Worm (Caenorhabditis elegans) whole organism, L2 larva: Measurements from ENCODE around the gene F48F5.6.
A peak's percentile ranks its signal among the peaks of the same experiment; 100 is the strongest.

Experiments used
- C34F6.9 ChIP-seq: fragments of 150-350 bp; optimal IDR thresholded peaks from 2 replicates; lab custom pipeline; 2014; ENCODE audit warnings: missing biosample characterization, missing genetic modification characterization
- aly-2 ChIP-seq: fragments of 150-350 bp; optimal IDR thresholded peaks from 2 replicates; lab custom pipeline; 2014; ENCODE audit warnings: missing biosample characterization, missing genetic modification characterization
- ama-1 ChIP-seq: fragments of 150-350 bp; optimal IDR thresholded peaks from 2 replicates; lab custom pipeline; 2018; ENCODE audit warnings: inconsistent platforms
- blmp-1 ChIP-seq: sonication (generic microtip); optimal IDR thresholded peaks from 2 replicates; lab custom pipeline; 2017; ENCODE audit warnings: missing genetic modification characterization, mild to moderate bottlenecking, missing compliant biosample characterization, antibody characterized with exemption, moderate library complexity; ENCODE audit not compliant: insufficient read depth
- crh-2 ChIP-seq: sonication (generic microtip); optimal IDR thresholded peaks from 2 replicates; lab custom pipeline; 2017; ENCODE audit warnings: missing biosample characterization, missing genetic modification characterization
- elt-3 ChIP-seq: sonication (generic microtip); optimal IDR thresholded peaks from 2 replicates; lab custom pipeline; 2017; ENCODE audit warnings: missing biosample characterization, missing genetic modification characterization
- fos-1 ChIP-seq: fragments of 150-350 bp; optimal IDR thresholded peaks from 2 replicates; lab custom pipeline; 2014; ENCODE audit warnings: missing biosample characterization, missing genetic modification characterization
- gmeb-1 ChIP-seq: fragments of 150-350 bp; optimal IDR thresholded peaks from 2 replicates; lab custom pipeline; 2014; ENCODE audit warnings: missing biosample characterization, missing genetic modification characterization
- lin-13 ChIP-seq: fragments of 150-350 bp; optimal IDR thresholded peaks from 2 replicates; lab custom pipeline; 2014; ENCODE audit warnings: missing biosample characterization, missing genetic modification reagents, missing genetic modification characterization
- lin-39 ChIP-seq: fragments of 150-350 bp; optimal IDR thresholded peaks from 2 replicates; lab custom pipeline; 2014; ENCODE audit warnings: missing biosample characterization, missing genetic modification reagents, missing genetic modification characterization
- lsy-2 ChIP-seq, 2 experiments: fragments of 150-350 bp in 1 of 2; sonication (generic microtip) in 1 of 2; optimal IDR thresholded peaks; 2 replicates each; lab custom pipeline; 2014 to 2017; ENCODE audit warnings: missing biosample characterization in 2 of 2, missing genetic modification characterization in 2 of 2
- nhr-10 ChIP-seq: sonication (generic microtip); optimal IDR thresholded peaks from 2 replicates; lab custom pipeline; 2017; ENCODE audit warnings: missing biosample characterization, missing genetic modification characterization
- nhr-21 ChIP-seq: fragments of 150-350 bp; optimal IDR thresholded peaks from 2 replicates; lab custom pipeline; 2014; ENCODE audit warnings: missing biosample characterization, missing genetic modification characterization
- nhr-23 ChIP-seq: fragments of 150-350 bp; optimal IDR thresholded peaks from 2 replicates; lab custom pipeline; 2014; ENCODE audit warnings: missing biosample characterization, missing genetic modification reagents, missing genetic modification characterization
- nhr-237 ChIP-seq: fragments of 150-350 bp; optimal IDR thresholded peaks from 2 replicates; lab custom pipeline; 2014; ENCODE audit warnings: missing biosample characterization, missing genetic modification characterization
- nhr-25 ChIP-seq: fragments of 150-350 bp; sonication (generic microtip); optimal IDR thresholded peaks from 3 replicates; lab custom pipeline; 2014; ENCODE audit warnings: missing biosample characterization, missing genetic modification characterization
- nhr-6 ChIP-seq: fragments of 150-350 bp; optimal IDR thresholded peaks from 2 replicates; lab custom pipeline; 2014; ENCODE audit warnings: missing biosample characterization, missing genetic modification characterization
- peb-1 ChIP-seq: fragments of 150-350 bp; optimal IDR thresholded peaks from 2 replicates; lab custom pipeline; 2014; ENCODE audit warnings: missing biosample characterization, missing genetic modification characterization
- skn-1 ChIP-seq: sonication (generic microtip); optimal IDR thresholded peaks from 2 replicates; lab custom pipeline; 2017; ENCODE audit warnings: missing biosample characterization, missing genetic modification characterization
- sma-3 ChIP-seq: sonication (generic microtip); optimal IDR thresholded peaks from 2 replicates; lab custom pipeline; 2016; ENCODE audit warnings: missing genetic modification reagents, missing genetic modification characterization, missing compliant biosample characterization
- unc-55 ChIP-seq: fragments of 150-350 bp; sonication (generic microtip); optimal IDR thresholded peaks from 3 replicates; lab custom pipeline; 2014; ENCODE audit warnings: missing biosample characterization, missing genetic modification reagents, missing genetic modification characterization
- unc-62 ChIP-seq: fragments of 150-350 bp; optimal IDR thresholded peaks from 2 replicates; lab custom pipeline; 2014; ENCODE audit warnings: missing biosample characterization, missing genetic modification reagents, missing genetic modification characterization
- zag-1 ChIP-seq: fragments of 150-350 bp; optimal IDR thresholded peaks from 2 replicates; lab custom pipeline; 2014; ENCODE audit warnings: missing biosample characterization, missing genetic modification characterization
- ztf-1 ChIP-seq: fragments of 200-800 bp; sonication (Bioruptor generic); conservative IDR thresholded peaks from 2 replicates; pipeline ENCODE4 v1.3.6; 2022; ENCODE audit warnings: missing genetic modification characterization, missing compliant biosample characterization

F48F5.6 gene

DNA sequence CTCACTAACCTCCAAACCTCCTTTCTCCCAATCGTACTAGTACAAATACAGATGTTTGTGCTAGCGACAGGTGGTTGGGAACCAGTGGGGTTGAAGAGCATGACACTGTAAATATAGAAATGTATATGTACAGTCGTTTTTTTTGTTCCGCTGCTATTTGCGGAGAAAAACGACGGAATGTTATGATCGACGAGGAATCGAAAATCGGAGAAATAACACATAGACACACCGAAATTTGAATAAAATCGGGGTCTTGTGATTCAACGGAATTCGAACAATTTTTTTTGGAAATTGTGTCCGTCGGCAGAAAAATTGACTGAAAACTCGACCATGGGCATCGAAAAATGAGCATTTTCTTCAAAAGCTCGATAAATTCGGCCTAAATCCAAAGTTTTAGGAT lies 41.3 kb downstream of the F48F5.6 start, which contains the start of gene F53H2.3:
Gene F53H2.3, minus strand, starts transcription at position 101 of the 400 bp plus-strand sequence.
- TF ChIP-seq skn-1 (tag; lab: Kevin White, UChicago): no peak
- TF ChIP-seq unc-55 (GFP tag; lab: Kevin White, UChicago): no peak
- TF ChIP-seq crh-2 (tag; lab: Kevin White, UChicago): no peak
- no peak for TF ChIP-seq sma-3

DNA sequence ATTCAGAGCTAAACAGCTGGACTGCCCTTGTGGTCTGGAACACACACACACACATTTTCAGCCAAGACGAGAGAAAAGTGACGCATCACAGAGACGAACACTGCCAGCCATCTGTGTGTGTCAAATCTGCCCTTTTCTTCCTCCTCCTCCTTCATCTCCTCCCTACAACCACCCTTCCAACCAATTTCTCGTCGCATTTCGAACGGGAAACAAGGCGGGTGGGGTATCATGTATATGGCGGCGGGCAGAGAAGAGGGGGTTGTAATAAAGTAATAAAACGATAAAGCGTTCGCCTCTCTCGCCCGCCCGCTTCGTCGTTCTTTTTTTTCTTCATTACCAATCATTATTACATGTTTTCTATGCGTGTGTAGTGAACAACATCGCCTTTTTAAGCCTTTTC lies 42.7 kb downstream of the F48F5.6 start:
- TF ChIP-seq lin-13: no peak
- TF ChIP-seq zag-1 (tag; lab: Kevin White, UChicago): no peak
- no peak for TF ChIP-seq unc-62 (GFP tag; lab: Kevin White, UChicago)
- no peak for TF ChIP-seq aly-2 (tag; lab: Kevin White, UChicago)
- no peak for TF ChIP-seq nhr-23 (tag; lab: Kevin White, UChicago)

DNA sequence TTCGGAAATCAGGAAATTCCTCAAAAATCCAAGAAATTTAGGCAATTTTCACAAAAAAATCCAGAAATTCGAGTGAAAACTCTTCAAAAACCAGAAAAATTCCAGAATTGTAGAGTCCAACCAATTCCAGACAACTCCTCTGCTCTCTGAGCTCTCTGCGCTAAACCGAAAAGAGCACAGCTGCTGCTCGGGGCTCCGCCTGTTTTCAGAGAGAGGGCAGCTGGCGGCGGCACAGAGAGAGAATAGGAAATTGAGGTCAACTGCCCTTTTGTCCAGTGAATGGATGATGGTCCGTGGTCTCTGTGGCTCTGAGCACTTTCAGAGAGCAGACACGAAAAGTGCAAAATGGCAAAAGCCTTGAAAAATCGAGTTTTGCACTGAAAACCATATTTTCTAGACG lies 44.0 kb downstream of the F48F5.6 start:
- TF ChIP-seq blmp-1 (tag; lab: Kevin White, UChicago): no peak
- no peak for TF ChIP-seq crh-2 (tag; lab: Kevin White, UChicago)
- TF ChIP-seq gmeb-1 (tag; lab: Kevin White, UChicago): no peak
- no peak for TF ChIP-seq nhr-237 (tag; lab: Kevin White, UChicago)
- no peak for TF ChIP-seq fos-1 (tag; lab: Kevin White, UChicago)

DNA sequence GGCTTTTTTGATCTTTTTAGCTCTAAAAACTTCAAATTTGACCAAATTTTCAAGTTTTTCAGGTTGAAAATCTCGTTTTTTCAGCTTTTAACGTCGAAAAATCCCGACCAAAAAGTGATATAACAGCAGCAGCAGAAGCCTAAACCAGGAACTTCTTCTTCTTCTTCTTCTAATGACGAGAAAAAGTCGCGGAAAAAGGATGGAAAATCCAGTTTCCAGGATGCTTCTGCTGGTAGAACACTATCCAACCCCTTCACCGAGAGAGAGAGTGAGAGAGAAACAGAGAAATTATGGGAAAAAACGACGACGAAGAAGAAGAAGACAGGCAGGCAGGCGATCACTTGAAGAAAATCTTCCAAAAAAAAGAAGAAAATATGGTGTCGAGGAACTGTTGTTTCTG lies 46.2 kb downstream of the F48F5.6 start:
- TF ChIP-seq lin-39 (tag; lab: Kevin White, UChicago): no peak
- TF ChIP-seq aly-2 (tag; lab: Kevin White, UChicago): no peak
- no peak for TF ChIP-seq nhr-25 (tag; lab: Kevin White, UChicago)
- no peak for TF ChIP-seq ztf-1 (GFP tag; lab: Robert Waterston, UW)
- no peak for TF ChIP-seq sma-3
- no peak for TF ChIP-seq blmp-1 (tag; lab: Kevin White, UChicago)
- TF ChIP-seq, all 48 proteins: peak for 0

DNA sequence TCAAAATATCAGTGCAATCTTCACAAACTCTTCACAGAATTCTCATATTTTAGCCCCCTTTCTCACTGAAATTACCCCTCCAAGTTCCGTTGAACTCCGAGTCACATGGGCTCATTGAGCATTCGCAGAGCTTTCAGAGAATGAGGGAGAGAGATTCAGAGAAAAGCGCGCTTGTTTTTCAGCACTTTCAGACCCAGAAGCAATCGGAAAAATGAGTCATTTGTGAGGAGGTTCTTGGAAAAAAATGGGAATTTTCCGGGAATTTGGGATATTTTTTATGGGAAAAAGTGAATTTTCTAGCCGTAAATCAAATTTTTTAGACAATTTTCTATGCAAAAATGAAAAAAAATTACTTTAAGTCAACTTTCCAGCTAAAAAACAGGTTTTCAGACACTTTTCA lies 50.1 kb downstream of the F48F5.6 start:
- peak; percentile 30 for TF ChIP-seq nhr-21
- peak; percentile 7 for TF ChIP-seq C34F6.9 (tag; lab: Kevin White, UChicago)
- peak in 1 of 2 experiments; percentile 39 for TF ChIP-seq lsy-2 (tag; optimal IDR thresholded peaks at IDR 0.05; lab: Kevin White, UChicago)
- no peak for TF ChIP-seq nhr-10 (tag; lab: Kevin White, UChicago)
- TF ChIP-seq, all 48 proteins: peak for 3

DNA sequence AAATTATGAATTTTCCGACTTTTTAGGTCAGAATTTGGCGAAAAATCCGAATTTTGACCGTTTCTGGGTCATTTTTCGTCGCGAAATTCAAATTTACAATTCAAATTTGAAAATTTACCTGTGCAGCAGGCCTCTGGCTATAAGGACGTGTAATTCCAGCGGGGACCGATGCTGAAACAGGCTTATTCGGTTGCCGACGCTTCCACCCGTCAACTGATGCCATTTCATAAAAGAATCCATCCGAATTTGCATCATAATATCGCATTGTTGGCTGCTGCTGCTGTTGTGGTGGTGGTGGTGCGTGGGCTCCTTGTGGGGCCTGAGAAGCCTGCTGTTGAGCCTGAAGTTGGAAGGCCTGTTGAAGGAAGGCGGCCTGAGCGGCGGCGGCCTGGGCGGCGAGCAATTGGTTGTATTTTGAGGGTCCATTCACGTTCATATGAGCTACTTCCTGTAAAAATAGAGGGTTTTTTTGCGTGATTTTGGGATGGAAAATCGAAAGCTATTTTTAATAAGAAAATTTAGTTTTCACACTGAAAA lies 53.4 kb downstream of the F48F5.6 start:
- TF ChIP-seq peb-1 (tag; lab: Kevin White, UChicago) (no peak), C34F6.9 (tag; lab: Kevin White, UChicago) (no peak), nhr-6 (tag; lab: Kevin White, UChicago) (no peak), ama-1 (lab: Kevin White, UChicago) (no peak), elt-3 (tag; lab: Kevin White, UChicago) (no peak)
